Worm (Caenorhabditis elegans): ENCODE measurements around the gene odr-8.

The odr-8 gene

DNA sequence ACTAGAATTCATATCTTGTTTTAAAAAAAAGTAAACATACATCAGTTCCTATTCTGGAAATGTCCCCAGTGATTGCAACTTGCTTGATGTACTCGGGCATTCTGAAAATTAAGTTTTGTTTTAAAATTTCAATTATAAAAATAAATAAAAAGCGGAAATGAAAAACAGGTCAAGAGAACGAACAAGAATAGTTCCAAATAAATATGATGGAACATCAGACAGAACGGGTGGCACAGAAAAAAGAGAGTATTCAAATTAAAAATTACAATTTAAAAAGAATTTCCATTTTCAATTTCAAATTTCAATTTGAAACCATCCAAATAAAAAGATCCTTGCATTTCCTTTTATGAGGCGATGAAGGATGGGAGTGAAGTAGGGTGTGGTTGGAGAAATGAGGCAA lies 38.7 kb upstream of the odr-8 start, which contains the start of gene C01B10.3:
C01B10.3 (minus strand) TSS at position 101 of the 400 bp plus-strand sequence.
- TF ChIP-seq bed-3 (GFP tag; optimal IDR thresholded peaks at IDR 0.05) (no peak), hlh-1 (tag; optimal IDR thresholded peaks at IDR 0.05) (no peak), elt-3 (tag; optimal IDR thresholded peaks at IDR 0.05) (no peak), snpc-4 (tag; optimal IDR thresholded peaks at IDR 0.05) (no peak), zip-8 (tag; optimal IDR thresholded peaks at IDR 0.05) (no peak), nhr-12 (tag; optimal IDR thresholded peaks at IDR 0.05) (no peak), ceh-43 (GFP tag; optimal IDR thresholded peaks at IDR 0.05) (no peak), nhr-237 (tag; optimal IDR thresholded peaks at IDR 0.05) (no peak), ceh-39 (tag; optimal IDR thresholded peaks at IDR 0.05) (no peak), ham-2 (GFP tag; optimal IDR thresholded peaks at IDR 0.05) (no peak), nhr-28 (tag; optimal IDR thresholded peaks at IDR 0.05) (no peak), mls-2 (tag; optimal IDR thresholded peaks at IDR 0.05) (no peak), unc-62 (GFP tag; optimal IDR thresholded peaks at IDR 0.05) (no peak)

DNA sequence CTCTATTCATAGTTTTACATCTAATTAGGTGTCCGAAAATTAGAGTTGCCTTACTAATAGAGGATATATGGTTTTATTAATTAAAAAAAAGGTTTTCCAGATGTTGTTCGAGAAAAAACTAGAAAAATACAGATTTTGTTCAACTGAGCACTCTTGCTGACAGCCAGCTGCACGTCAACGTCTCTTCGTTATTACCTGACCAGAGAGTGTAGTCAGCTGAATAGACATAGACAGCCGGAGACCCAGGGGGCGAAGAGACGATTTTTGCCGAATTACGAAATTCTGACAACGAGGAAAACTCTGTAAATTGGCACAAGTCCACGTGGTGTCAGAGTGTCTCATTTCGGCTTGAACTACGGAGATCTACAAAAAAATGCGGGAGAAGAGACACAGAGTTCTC lies 36.1 kb upstream of the odr-8 start:
- TF ChIP-seq mab-5 (tag; optimal IDR thresholded peaks at IDR 0.05) (no peak), lin-13 (tag; optimal IDR thresholded peaks at IDR 0.05) (no peak), ceh-83 (GFP tag; optimal IDR thresholded peaks at IDR 0.05) (no peak), hlh-1 (tag; optimal IDR thresholded peaks at IDR 0.05) (no peak), unc-120 (tag; optimal IDR thresholded peaks at IDR 0.05; ENCODE audit: poor library complexity, severe bottlenecking) (no peak), nhr-28 (tag; optimal IDR thresholded peaks at IDR 0.05) (no peak), sptf-1 (tag; optimal IDR thresholded peaks at IDR 0.05) (no peak), nhr-237 (tag; optimal IDR thresholded peaks at IDR 0.05) (no peak), ceh-39 (tag; optimal IDR thresholded peaks at IDR 0.05) (no peak), zip-8 (tag; optimal IDR thresholded peaks at IDR 0.05) (no peak), sem-2 (GFP tag; optimal IDR thresholded peaks at IDR 0.05) (no peak), lin-32 (GFP tag; optimal IDR thresholded peaks at IDR 0.05) (no peak), nhr-12 (tag; optimal IDR thresholded peaks at IDR 0.05) (no peak), blmp-1 (tag; optimal IDR thresholded peaks at IDR 0.05) (no peak), bed-3 (GFP tag; optimal IDR thresholded peaks at IDR 0.05) (no peak), cnd-1 (tag; optimal IDR thresholded peaks at IDR 0.05) (no peak), ham-2 (GFP tag; optimal IDR thresholded peaks at IDR 0.05) (no peak), nhr-2 (tag; optimal IDR thresholded peaks at IDR 0.05) (no peak), M03D4.4 (tag; optimal IDR thresholded peaks at IDR 0.05) (no peak)

DNA sequence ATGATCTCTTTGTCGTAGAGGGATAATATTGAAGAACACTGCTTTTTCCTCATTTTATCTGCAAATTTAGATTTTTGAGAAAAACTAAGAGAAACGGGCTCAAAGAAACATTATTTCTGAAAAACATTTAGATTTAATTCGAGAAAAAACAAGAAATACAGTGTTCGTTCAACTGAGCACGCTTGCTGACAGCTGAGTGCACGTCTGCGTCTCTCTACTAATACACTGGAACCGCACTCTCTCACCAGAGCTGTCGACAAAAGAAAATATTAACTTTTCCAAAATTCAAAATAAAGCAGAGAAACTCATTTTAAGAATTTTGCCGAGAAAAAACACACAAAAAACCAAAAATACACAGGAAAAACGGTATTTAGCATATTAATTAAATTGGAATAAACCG lies 30.8 kb upstream of the odr-8 start, which contains the start of gene drh-1:
drh-1 (minus strand) TSS at position 58 of the 400 bp plus-strand sequence.
- TF ChIP-seq tbx-8 (GFP tag; optimal IDR thresholded peaks at IDR 0.05) = no peak
- TF ChIP-seq nhr-28 (tag; optimal IDR thresholded peaks at IDR 0.05) = no peak
- TF ChIP-seq mep-1 (tag; optimal IDR thresholded peaks at IDR 0.05) = no peak
- TF ChIP-seq unc-39 (tag; optimal IDR thresholded peaks at IDR 0.05) = no peak
- no peak for TF ChIP-seq nhr-76 (tag; optimal IDR thresholded peaks at IDR 0.05)
- TF ChIP-seq lsy-2 (tag; optimal IDR thresholded peaks at IDR 0.05) = no peak
- TF ChIP-seq ceh-43 (GFP tag; optimal IDR thresholded peaks at IDR 0.05) = no peak
- no peak for TF ChIP-seq sptf-1 (tag; optimal IDR thresholded peaks at IDR 0.05)
- TF ChIP-seq lin-13 (tag; optimal IDR thresholded peaks at IDR 0.05) = no peak
- TF ChIP-seq unc-120 (tag; optimal IDR thresholded peaks at IDR 0.05; ENCODE audit: poor library complexity, severe bottlenecking) = no peak
- TF ChIP-seq elt-1 (tag; optimal IDR thresholded peaks at IDR 0.05; ENCODE audit: borderline replicate concordance, insufficient read depth) = no peak
- TF ChIP-seq drap-1 (GFP tag; optimal IDR thresholded peaks at IDR 0.05) = no peak
- no peak for TF ChIP-seq M03D4.4 (tag; optimal IDR thresholded peaks at IDR 0.05)
- no peak for TF ChIP-seq bed-3 (GFP tag; optimal IDR thresholded peaks at IDR 0.05)

DNA sequence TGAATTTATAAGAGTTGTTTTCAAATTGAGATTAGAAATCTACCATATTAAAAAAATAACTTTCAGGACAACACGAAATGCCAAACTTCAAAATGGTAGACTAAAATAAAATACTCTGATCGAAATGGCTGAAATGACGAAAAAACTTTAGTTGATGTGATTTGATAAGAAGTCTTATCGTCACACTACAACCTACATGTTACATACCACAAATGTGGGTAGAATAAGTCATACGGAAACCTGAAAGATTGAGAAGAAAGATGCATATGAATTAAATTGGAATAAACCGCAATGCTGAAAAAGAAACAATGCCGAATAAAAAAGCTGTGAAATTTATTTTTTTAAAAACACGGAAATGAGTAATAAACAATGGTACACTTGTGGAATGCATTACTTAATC lies 24.6 kb upstream of the odr-8 start:
- TF ChIP-seq ceh-39 (tag; optimal IDR thresholded peaks at IDR 0.05) = no peak
- TF ChIP-seq cnd-1 (tag; optimal IDR thresholded peaks at IDR 0.05) = no peak
- TF ChIP-seq unc-120 (tag; optimal IDR thresholded peaks at IDR 0.05; ENCODE audit: poor library complexity, severe bottlenecking) = no peak
- no peak for TF ChIP-seq lsy-2 (tag; optimal IDR thresholded peaks at IDR 0.05)
- TF ChIP-seq unc-39 (tag; optimal IDR thresholded peaks at IDR 0.05) = no peak

DNA sequence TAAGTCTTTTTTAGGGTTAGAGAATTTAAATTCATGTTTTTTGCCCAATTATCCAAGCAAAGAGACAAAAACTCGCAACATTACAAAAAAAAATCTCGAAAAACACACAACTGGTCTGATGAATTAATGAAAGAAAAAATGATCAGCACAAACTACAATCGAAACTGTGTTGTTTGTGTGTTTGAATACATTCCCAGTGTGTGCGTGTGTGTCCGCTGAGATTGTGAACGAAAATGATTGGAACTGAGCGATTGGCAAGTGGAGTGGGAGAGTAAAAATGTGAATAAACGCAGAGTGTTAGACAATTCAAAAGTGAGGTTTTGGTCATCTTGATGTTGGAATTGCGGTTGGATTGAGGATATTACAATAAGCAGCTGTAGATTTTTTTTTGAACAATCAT lies 24.1 kb upstream of the odr-8 start:
- no peak for TF ChIP-seq unc-39 (tag; optimal IDR thresholded peaks at IDR 0.05)
- TF ChIP-seq blmp-1 (tag; optimal IDR thresholded peaks at IDR 0.05) = no peak
- no peak for TF ChIP-seq unc-120 (tag; optimal IDR thresholded peaks at IDR 0.05; ENCODE audit: poor library complexity, severe bottlenecking)
- no peak for TF ChIP-seq ces-1 (GFP tag; optimal IDR thresholded peaks at IDR 0.05)
- TF ChIP-seq tbx-8 (GFP tag; optimal IDR thresholded peaks at IDR 0.05) = no peak

Measured in whole organism, mixed stage, embryonic.